Fruit fly (Drosophila melanogaster): Measurements from ENCODE around the gene TBC1D23.

The TBC1D23 gene

DNA sequence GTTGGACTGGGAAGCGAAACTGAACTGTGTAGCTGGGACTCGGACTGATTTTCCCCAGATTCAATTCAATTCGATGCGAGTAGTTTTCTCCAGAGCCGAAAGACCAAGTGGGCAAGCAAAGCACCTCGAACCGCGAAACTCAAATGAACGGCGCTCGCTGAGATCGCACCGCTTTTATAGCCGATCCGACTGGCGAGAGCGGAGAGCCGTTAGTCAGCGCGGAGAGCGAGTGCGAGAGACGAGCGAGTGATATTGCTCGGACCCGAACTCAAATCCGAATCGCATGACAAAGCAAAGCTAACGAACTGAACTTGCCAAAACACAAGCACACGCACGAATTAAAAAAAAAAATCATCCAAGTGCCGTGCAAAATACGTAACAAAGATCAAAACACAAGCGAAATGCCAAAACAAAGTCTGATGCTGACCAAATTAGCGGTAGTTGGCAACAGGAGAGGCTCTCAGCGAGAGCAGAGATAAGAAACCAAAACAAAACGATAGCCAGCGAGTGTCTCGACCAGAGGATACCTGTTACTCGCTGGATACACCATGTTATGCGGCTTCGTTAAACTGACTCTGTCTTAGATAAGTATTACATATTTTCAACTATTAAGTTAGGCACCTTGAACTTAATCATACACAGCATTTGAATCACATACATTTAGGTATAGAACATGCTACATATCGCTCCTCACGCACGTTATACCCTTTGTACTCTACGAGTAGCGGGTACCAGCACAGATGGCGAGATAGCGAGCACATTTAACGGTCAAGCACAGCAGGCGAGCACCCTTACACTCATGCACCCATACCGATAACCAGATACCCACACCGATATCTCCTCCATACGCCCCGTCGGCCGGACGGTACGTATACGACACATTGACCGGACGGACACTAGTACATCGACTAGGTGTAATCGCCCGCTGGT is 10.0 kb upstream of the TBC1D23 start (continued):
- TF ChIP-seq Fer2 (tag; optimal IDR thresholded peaks at IDR 0.05) = no peak
- TF ChIP-seq Gug (GFP tag; IDR thresholded peaks at IDR 0.05) = peak; percentile 63; the same call in 2 of the 4 replicates
- TF ChIP-seq chif (GFP tag; optimal IDR thresholded peaks at IDR 0.05) = peak in 1 of 2 experiments; percentile 65
- no peak for TF ChIP-seq Spps (tag; optimal IDR thresholded peaks at IDR 0.05)
- TF ChIP-seq zfh2 (GFP tag; optimal IDR thresholded peaks at IDR 0.05) = peak; percentile 75
- peak; percentile 70 for TF ChIP-seq unpg (GFP tag; optimal IDR thresholded peaks at IDR 0.05)
- TF ChIP-seq disco-r (GFP tag; optimal IDR thresholded peaks at IDR 0.05) = peak; percentile 11
- peak; percentile 74 for TF ChIP-seq CG31224 (GFP tag; IDR thresholded peaks at IDR 0.05)
- TF ChIP-seq gfzf (GFP tag; optimal IDR thresholded peaks at IDR 0.05) = no peak
- no peak for TF ChIP-seq CG17802 (tag; optimal IDR thresholded peaks at IDR 0.05)
- no peak for TF ChIP-seq abd-A (tag; optimal IDR thresholded peaks at IDR 0.05)
- peak; percentile 81 for TF ChIP-seq PHDP (tag; optimal IDR thresholded peaks at IDR 0.05)
- TF ChIP-seq sisA (GFP tag; IDR thresholded peaks at IDR 0.05) = peak; percentile 69
- TF ChIP-seq CG1647 (GFP tag; optimal IDR thresholded peaks at IDR 0.05) = peak; percentile 59
- peak; percentile 87 for TF ChIP-seq corto (GFP tag; optimal IDR thresholded peaks at IDR 0.05)
- TF ChIP-seq CG2202 (tag; optimal IDR thresholded peaks at IDR 0.05) = no peak
- peak; percentile 77 for TF ChIP-seq mam (GFP tag; optimal IDR thresholded peaks at IDR 0.05)
- TF ChIP-seq tap (tag; optimal IDR thresholded peaks at IDR 0.05) = peak; percentile 38
- peak; percentile 72 for TF ChIP-seq zfh1 (GFP tag; IDR thresholded peaks at IDR 0.05)
- TF ChIP-seq CG10431 (GFP tag; optimal IDR thresholded peaks at IDR 0.05) = no peak
- TF ChIP-seq CG17361 (GFP tag; IDR thresholded peaks at IDR 0.05) = peak; percentile 77
- peak; percentile 14 for TF ChIP-seq cg (GFP tag; optimal IDR thresholded peaks at IDR 0.05)
- peak; percentile 29 for TF ChIP-seq CG33213 (GFP tag; optimal IDR thresholded peaks at IDR 0.05)
- peak; percentile 50 for TF ChIP-seq Rx (GFP tag; IDR thresholded peaks at IDR 0.05)
- TF ChIP-seq Hey (tag; optimal IDR thresholded peaks at IDR 0.05) = peak; percentile 29
- TF ChIP-seq Max (GFP tag; optimal IDR thresholded peaks at IDR 0.05) = peak; percentile 66
- peak; percentile 37 for TF ChIP-seq pum (GFP tag; optimal IDR thresholded peaks at IDR 0.05)
- peak; percentile 55 for TF ChIP-seq CG8388 (GFP tag; optimal IDR thresholded peaks at IDR 0.05)
- TF ChIP-seq Poxn (GFP tag; IDR thresholded peaks at IDR 0.05) = 0 out of 2 replicates have a peak, but pooled peaks have one; percentile 43
- peak; percentile 79 for TF ChIP-seq CG18619 (GFP tag; optimal IDR thresholded peaks at IDR 0.05)
- TF ChIP-seq GATAe (GFP tag; conservative IDR thresholded peaks at IDR 0.05) = peak; percentile 85
- TF ChIP-seq Hand (GFP tag; optimal IDR thresholded peaks at IDR 0.05) = peak; percentile 42
- TF ChIP-seq CG6254 (GFP tag; optimal IDR thresholded peaks at IDR 0.05) = no peak
- TF ChIP-seq H2.0 (GFP tag; IDR thresholded peaks at IDR 0.05) = peak; percentile 69; the same call in 1 of the 2 replicates
- TF ChIP-seq CG12104 (GFP tag; optimal IDR thresholded peaks at IDR 0.05) = peak; percentile 47
- TF ChIP-seq CG13424 (tag; optimal IDR thresholded peaks at IDR 0.05) = peak; percentile 59
- peak; percentile 74 for TF ChIP-seq CG12391 (tag; optimal IDR thresholded peaks at IDR 0.05)
- TF ChIP-seq CG2678 (tag; optimal IDR thresholded peaks at IDR 0.05) = peak; percentile 80
- peak; percentile 36; the same call in 1 of the 2 replicates for TF ChIP-seq ara (GFP tag; IDR thresholded peaks at IDR 0.05)
- no peak for TF ChIP-seq aop (GFP tag; IDR thresholded peaks at IDR 0.05)
- peak; percentile 66 for TF ChIP-seq CG18476 (GFP tag; optimal IDR thresholded peaks at IDR 0.05)
- TF ChIP-seq CG15011 (GFP tag; optimal IDR thresholded peaks at IDR 0.05) = peak; percentile 50
- peak; percentile 69 for TF ChIP-seq HLH54F (GFP tag; optimal IDR thresholded peaks at IDR 0.05)
- TF ChIP-seq wdn (GFP tag; IDR thresholded peaks at IDR 0.05) = peak; percentile 82
- TF ChIP-seq Kr (GFP tag; optimal IDR thresholded peaks at IDR 0.05) = no peak
- TF ChIP-seq gcm (GFP tag; optimal IDR thresholded peaks at IDR 0.05) = peak; percentile 52
- peak; percentile 76; the same call in 2 of the 4 replicates for TF ChIP-seq chinmo (GFP tag; IDR thresholded peaks at IDR 0.05; ENCODE audit: partially characterized antibody)
- TF ChIP-seq hbn (GFP tag; IDR thresholded peaks at IDR 0.05; ENCODE audit: partially characterized antibody) = no peak

All from whole organism, embryonic.